Fruit fly (Drosophila melanogaster): ENCODE measurements around the gene TwdlY.

DNA sequence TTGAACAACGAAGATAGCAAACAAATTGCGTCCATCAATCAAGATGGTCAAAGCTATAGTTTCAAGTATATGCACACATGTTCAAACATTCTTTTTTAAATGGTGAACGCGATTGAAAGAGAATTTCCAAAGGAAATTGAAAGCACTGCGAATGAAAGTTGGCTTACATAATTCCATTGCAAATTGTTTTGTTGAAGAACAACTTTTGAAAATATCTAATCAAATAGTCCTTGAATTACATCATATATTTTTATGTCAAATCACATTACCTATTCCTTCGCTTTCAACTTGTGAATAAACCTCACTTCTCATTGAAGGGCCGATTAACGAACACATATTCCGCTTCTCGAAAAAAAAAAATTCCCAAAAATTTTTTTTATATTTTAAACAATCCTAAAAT lies 5.9 kb downstream of the TwdlY start, which contains the start of gene CG32568:
- TF ChIP-seq usp (GFP tag; optimal IDR thresholded peaks at IDR 0.05) (no peak), pan (optimal IDR thresholded peaks at IDR 0.05) (no peak), EcR (GFP tag; optimal IDR thresholded peaks at IDR 0.05) (no peak), CG8478 (optimal IDR thresholded peaks at IDR 0.05) (no peak), psq (optimal IDR thresholded peaks at IDR 0.05) (no peak), Dll (optimal IDR thresholded peaks at IDR 0.05) (no peak)
